Worm (Caenorhabditis elegans): ENCODE results near the gene srt-12.
"Not testable (repeated sequence)": the region's sequence is repeated elsewhere in the genome, so short reads cannot be mapped to it uniquely, and the experiment has no call there.

The srt-12 gene

ce11 chrV:4242431-4242830, at the start of gene srt-12:
Gene srt-12, minus strand, starts transcription at chrV:4242531.
- TF ChIP-seq dao-5 (tag; optimal IDR thresholded peaks at IDR 0.05) = no peak
- TF ChIP-seq him-1 (tag; optimal IDR thresholded peaks at IDR 0.05) = no peak

- not testable (repeated sequence) for TF ChIP-seq dao-5, W03F9.2, him-1 (tag; optimal IDR thresholded peaks at IDR 0.05)
Measured at ce11 chrV:4290093-4290492, 47.8 kb upstream of the srt-12 start, which contains the start of gene srh-193. Gene srh-193, minus strand, starts transcription at chrV:4290193.

DNA sequence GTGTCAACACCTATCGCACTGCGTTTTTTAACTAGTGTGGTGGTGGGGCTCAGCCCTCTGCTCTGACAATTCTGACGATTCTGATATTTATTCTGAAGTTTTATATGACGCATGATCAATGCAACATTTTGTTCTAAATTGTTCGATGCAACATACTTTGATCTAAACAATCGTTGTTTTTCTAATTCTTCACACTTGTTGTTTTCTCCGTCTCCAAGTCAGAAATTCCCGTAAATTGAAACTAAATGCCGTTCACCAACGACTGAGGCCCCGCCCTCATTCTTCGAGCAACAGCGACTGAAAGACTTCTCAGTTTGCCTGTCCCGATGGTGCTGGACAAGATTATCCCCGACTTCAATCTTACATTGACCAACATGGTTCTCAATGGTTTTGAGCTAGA, 42.4 kb upstream of the srt-12 start, which contains the start of gene srt-19:
TSS of gene srt-19 (plus strand) at position 301 of the 400 bp plus-strand sequence.
- TF ChIP-seq him-1, dao-5, W03F9.2 (tag; optimal IDR thresholded peaks at IDR 0.05): not testable (repeated sequence)

DNA sequence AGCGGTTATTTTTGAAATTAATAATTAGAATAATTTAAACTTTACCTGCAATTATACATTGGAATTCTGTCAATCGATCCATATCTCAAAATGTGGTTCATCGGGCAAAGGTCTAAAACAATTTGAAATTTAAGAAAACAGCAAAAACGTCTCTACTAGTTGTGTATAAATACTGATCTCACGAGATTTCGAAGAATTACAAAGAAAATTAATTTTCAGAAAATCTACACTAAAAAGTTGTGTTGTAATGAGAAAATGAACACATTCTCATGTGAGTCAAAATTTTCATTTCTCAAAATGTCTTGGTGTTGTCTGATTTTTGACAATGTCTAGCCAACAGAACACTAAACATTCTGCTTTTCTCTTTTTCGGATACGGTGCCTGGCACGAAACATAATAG, 39.4 kb upstream of the srt-12 start, which contains the start of gene srt-37:
TSS of gene srt-37 (minus strand) at position 101 of the 400 bp plus-strand sequence.
- not testable (repeated sequence) for TF ChIP-seq dao-5, W03F9.2, him-1 (tag; optimal IDR thresholded peaks at IDR 0.05)

ce11 chrV:4278735-4279134, 36.4 kb upstream of the srt-12 start, which contains the start of gene srt-20:
Gene srt-20, minus strand, starts transcription at chrV:4278835.
- TF ChIP-seq W03F9.2, dao-5, him-1 (tag; optimal IDR thresholded peaks at IDR 0.05): not testable (repeated sequence)

ce11 chrV:4273372-4273771, 31.0 kb upstream of the srt-12 start:
- TF ChIP-seq him-1 (tag; optimal IDR thresholded peaks at IDR 0.05) (no peak), W03F9.2 (tag; optimal IDR thresholded peaks at IDR 0.05) (no peak), dao-5 (tag; optimal IDR thresholded peaks at IDR 0.05) (no peak)

DNA sequence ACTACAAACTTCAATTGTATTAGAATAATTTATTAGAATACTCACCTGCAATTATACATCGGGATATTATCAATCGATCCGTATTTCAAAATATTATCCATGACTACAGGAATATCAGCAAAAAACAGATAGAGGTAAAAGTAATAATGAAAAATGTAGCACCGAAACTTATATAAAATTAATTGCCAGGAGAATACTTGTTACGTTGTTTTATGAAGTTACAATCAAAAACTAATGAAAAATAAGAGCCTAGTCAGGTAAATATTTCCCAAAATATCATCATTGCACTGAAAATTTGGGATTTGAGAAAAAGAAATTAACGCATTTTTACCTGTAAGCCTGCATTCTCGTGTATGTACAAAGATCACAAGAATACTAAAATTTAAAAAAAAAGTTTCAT, 28.9 kb upstream of the srt-12 start, which contains the start of gene srt-38:
TSS of gene srt-38 (minus strand) at position 101 of the 400 bp plus-strand sequence.
- TF ChIP-seq W03F9.2, him-1, dao-5 (tag; optimal IDR thresholded peaks at IDR 0.05): not testable (repeated sequence)

- not testable (repeated sequence) for TF ChIP-seq him-1, dao-5, W03F9.2 (tag; optimal IDR thresholded peaks at IDR 0.05)
Measured at ce11 chrV:4268213-4268612, 25.9 kb upstream of the srt-12 start, which contains the start of gene srt-36. Gene srt-36, minus strand, starts transcription at chrV:4268313.

DNA sequence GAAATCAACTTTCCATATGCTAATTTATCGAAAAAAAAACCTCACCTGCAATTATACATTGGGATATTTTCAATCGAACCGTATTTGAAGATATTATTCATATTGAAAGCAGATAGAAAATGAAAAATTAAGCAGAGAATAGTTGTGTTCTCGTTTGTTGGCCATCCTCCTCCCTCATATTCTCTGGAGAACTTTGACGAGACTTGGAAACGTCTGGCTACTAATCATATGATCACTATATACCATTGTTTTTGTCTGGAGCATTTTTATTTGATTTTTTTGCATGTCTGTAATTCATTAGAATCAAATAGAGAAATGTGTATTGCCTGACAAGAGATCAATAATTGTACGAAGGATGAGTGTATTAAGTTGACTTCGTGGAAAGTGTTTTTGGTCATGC, 22.2 kb upstream of the srt-12 start, which contains the start of gene srt-35:
TSS of gene srt-35 (minus strand) at position 101 of the 400 bp plus-strand sequence.
- no peak for TF ChIP-seq dao-5 (tag; optimal IDR thresholded peaks at IDR 0.05)
- TF ChIP-seq him-1 (tag; optimal IDR thresholded peaks at IDR 0.05) = no peak
- no peak for TF ChIP-seq W03F9.2 (tag; optimal IDR thresholded peaks at IDR 0.05)

DNA sequence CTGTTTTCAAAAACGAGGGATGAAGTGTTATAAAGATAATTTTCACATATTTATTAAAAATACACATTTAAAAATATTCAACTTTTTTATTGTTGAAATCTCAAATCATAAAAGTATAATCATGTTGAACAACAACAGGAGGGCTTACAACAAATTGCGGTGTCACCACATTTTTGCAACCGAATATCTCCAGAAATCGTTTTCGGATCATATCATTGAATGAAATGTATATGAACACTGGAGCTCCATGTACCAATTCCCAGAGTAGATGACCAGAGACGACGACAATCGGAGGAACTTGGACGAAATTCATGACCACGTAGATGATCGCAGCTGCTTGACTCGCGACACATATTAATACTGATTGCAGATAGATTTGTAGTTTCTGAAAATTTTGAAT, 19.1 kb upstream of the srt-12 start:
- no peak for TF ChIP-seq him-1 (tag; optimal IDR thresholded peaks at IDR 0.05)

ce11 chrV:4260090-4260489, 17.8 kb upstream of the srt-12 start, which contains the start of gene srt-3:
Gene srt-3, minus strand, starts transcription at chrV:4260190.
- no peak for TF ChIP-seq him-1 (tag; optimal IDR thresholded peaks at IDR 0.05)
- TF ChIP-seq W03F9.2 (tag; optimal IDR thresholded peaks at IDR 0.05) = no peak
- no peak for TF ChIP-seq dao-5 (tag; optimal IDR thresholded peaks at IDR 0.05)

DNA sequence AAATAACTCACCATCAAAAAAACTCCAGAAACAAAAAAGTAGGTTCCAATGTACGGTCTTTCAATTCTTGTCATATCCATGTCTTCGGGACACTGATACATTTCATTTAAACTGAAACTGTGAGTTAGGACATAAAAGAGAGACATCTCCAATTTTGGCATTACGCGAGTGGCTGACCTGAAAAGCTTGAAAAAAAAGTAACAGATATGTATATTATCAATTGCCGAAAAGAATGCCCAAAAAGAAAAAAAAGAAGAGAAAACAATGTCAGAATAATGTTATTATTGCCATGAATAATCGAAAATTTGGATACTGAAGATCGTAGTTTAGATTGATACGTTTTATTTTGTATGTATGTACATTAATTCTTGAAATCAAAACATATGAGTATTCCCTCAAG, 14.1 kb upstream of the srt-12 start, which contains the start of gene srt-14:
TSS of gene srt-14 (minus strand) at position 101 of the 400 bp plus-strand sequence.
- TF ChIP-seq W03F9.2 (tag; optimal IDR thresholded peaks at IDR 0.05) (no peak), him-1 (tag; optimal IDR thresholded peaks at IDR 0.05) (no peak), dao-5 (tag; optimal IDR thresholded peaks at IDR 0.05) (no peak)

- TF ChIP-seq him-1 (tag; optimal IDR thresholded peaks at IDR 0.05) (no peak), dao-5 (tag; optimal IDR thresholded peaks at IDR 0.05) (no peak), W03F9.2 (tag; optimal IDR thresholded peaks at IDR 0.05) (no peak)
Measured at ce11 chrV:4250047-4250446, 7.7 kb upstream of the srt-12 start, which contains the start of gene srt-13. Gene srt-13, minus strand, starts transcription at chrV:4250147.

DNA sequence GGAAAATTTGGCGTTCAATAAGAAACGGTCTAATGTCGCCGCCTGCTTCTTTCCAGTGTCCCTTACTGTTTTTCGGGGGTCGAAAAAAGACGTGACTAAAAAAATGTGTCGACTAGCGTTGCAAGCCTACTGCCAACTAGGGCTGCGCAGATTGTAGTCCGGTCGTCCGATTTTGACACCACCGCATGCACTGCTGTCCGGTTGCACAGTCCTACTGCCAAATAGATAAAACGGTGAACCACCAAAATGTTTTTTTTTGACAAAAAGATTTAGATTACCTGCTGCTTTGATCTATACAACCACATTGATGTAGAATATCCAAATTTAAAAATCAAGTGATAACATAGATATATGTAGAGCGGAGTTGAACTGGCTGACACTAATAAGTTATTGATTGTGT, 6.0 kb upstream of the srt-12 start:
- TF ChIP-seq him-1 (tag; optimal IDR thresholded peaks at IDR 0.05) (no peak), W03F9.2 (tag; optimal IDR thresholded peaks at IDR 0.05) (no peak), dao-5 (tag; optimal IDR thresholded peaks at IDR 0.05) (no peak)

All from whole organism, L4/young adult.